Fruit fly (Drosophila melanogaster) whole organism, embryonic: ENCODE measurements around the gene CG13043.

Experiments used
- az2 ChIP-seq: fragments of 200-800 bp; sonication (Bioruptor generic); optimal IDR thresholded peaks from 3 replicates; lab custom pipeline; 2016; ENCODE audit warnings: missing biosample characterization, missing genetic modification characterization
- bbx ChIP-seq: fragments of 200-800 bp; sonication (Bioruptor generic); IDR thresholded peaks from 2 replicates; pipeline ENCODE4 v1.3.6; 2022; ENCODE audit warnings: missing biosample characterization, missing genetic modification characterization; ENCODE audit not compliant: partially characterized antibody

- TF ChIP-seq az2 (GFP tag; lab: Kevin White, UChicago) (no peak), bbx (GFP tag; lab: Robert Waterston, UW) (no peak)
Observed at dm6 chr3L:16337739-16338138, 32.1 kb upstream of the CG13043 start.
